Worm (Caenorhabditis elegans) whole organism, L2 larva: Measurements from ENCODE around the gene srbc-37.
A peak's percentile ranks its signal among the peaks of the same experiment; 100 is the strongest.

Experiments used
- C34F6.9 ChIP-seq: fragments of 150-350 bp; optimal IDR thresholded peaks from 2 replicates; lab custom pipeline; 2014; ENCODE audit warnings: missing biosample characterization, missing genetic modification characterization
- Y55F3AM.14 ChIP-seq: fragments of 200-800 bp; sonication (Bioruptor generic); optimal IDR thresholded peaks from 2 replicates; lab custom pipeline; 2018; ENCODE audit warnings: mild to moderate bottlenecking, missing genetic modification characterization, missing compliant biosample characterization
- ZK546.5 ChIP-seq: sonication (generic microtip); optimal IDR thresholded peaks from 2 replicates; lab custom pipeline; 2017; ENCODE audit warnings: missing biosample characterization, missing genetic modification characterization
- alr-1 ChIP-seq: fragments of 150-350 bp; optimal IDR thresholded peaks from 2 replicates; lab custom pipeline; 2014; ENCODE audit warnings: missing biosample characterization, missing genetic modification characterization
- ama-1 ChIP-seq: fragments of 150-350 bp; optimal IDR thresholded peaks from 2 replicates; lab custom pipeline; 2018; ENCODE audit warnings: inconsistent platforms
- blmp-1 ChIP-seq: sonication (generic microtip); optimal IDR thresholded peaks from 2 replicates; lab custom pipeline; 2017; ENCODE audit warnings: missing genetic modification characterization, mild to moderate bottlenecking, missing compliant biosample characterization, antibody characterized with exemption, moderate library complexity; ENCODE audit not compliant: insufficient read depth
- ceh-16 ChIP-seq: fragments of 150-350 bp; optimal IDR thresholded peaks from 2 replicates; lab custom pipeline; 2014; ENCODE audit warnings: missing biosample characterization, missing genetic modification characterization
- ceh-82 ChIP-seq: fragments of 150-350 bp; optimal IDR thresholded peaks from 2 replicates; lab custom pipeline; 2014; ENCODE audit warnings: missing biosample characterization, missing genetic modification characterization
- crh-2 ChIP-seq: sonication (generic microtip); optimal IDR thresholded peaks from 2 replicates; lab custom pipeline; 2017; ENCODE audit warnings: missing biosample characterization, missing genetic modification characterization
- fos-1 ChIP-seq: fragments of 150-350 bp; optimal IDR thresholded peaks from 2 replicates; lab custom pipeline; 2014; ENCODE audit warnings: missing biosample characterization, missing genetic modification characterization
- gmeb-1 ChIP-seq: fragments of 150-350 bp; optimal IDR thresholded peaks from 2 replicates; lab custom pipeline; 2014; ENCODE audit warnings: missing biosample characterization, missing genetic modification characterization
- lin-11 ChIP-seq: fragments of 150-350 bp; sonication (generic microtip); optimal IDR thresholded peaks from 2 replicates; lab custom pipeline; 2014; ENCODE audit warnings: missing biosample characterization, missing genetic modification characterization, inconsistent platforms, mixed read lengths
- lsy-2 ChIP-seq, 2 experiments: fragments of 150-350 bp in 1 of 2; sonication (generic microtip) in 1 of 2; optimal IDR thresholded peaks; 2 replicates each; lab custom pipeline; 2014 to 2017; ENCODE audit warnings: missing biosample characterization in 2 of 2, missing genetic modification characterization in 2 of 2
- mab-5 ChIP-seq: fragments of 150-350 bp; optimal IDR thresholded peaks from 2 replicates; lab custom pipeline; 2014; ENCODE audit warnings: missing biosample characterization, missing genetic modification characterization
- mbf-1 ChIP-seq: sonication (generic microtip); optimal IDR thresholded peaks from 2 replicates; lab custom pipeline; 2017; ENCODE audit warnings: missing biosample characterization, missing genetic modification characterization
- mdl-1 ChIP-seq, 2 experiments: fragments of 150-350 bp in 1 of 2; sonication (generic microtip) in 1 of 2; optimal IDR thresholded peaks; 2 replicates each; lab custom pipeline; 2017; ENCODE audit warnings: missing biosample characterization in 2 of 2, missing genetic modification characterization in 2 of 2
- nhr-10 ChIP-seq: sonication (generic microtip); optimal IDR thresholded peaks from 2 replicates; lab custom pipeline; 2017; ENCODE audit warnings: missing biosample characterization, missing genetic modification characterization
- nhr-12 ChIP-seq: fragments of 150-350 bp; optimal IDR thresholded peaks from 2 replicates; lab custom pipeline; 2014; ENCODE audit warnings: missing biosample characterization, missing genetic modification characterization
- nhr-129 ChIP-seq: fragments of 150-350 bp; optimal IDR thresholded peaks from 2 replicates; lab custom pipeline; 2014; ENCODE audit warnings: missing biosample characterization, missing genetic modification characterization
- nhr-21 ChIP-seq: fragments of 150-350 bp; optimal IDR thresholded peaks from 2 replicates; lab custom pipeline; 2014; ENCODE audit warnings: missing biosample characterization, missing genetic modification characterization
- nhr-25 ChIP-seq: fragments of 150-350 bp; sonication (generic microtip); optimal IDR thresholded peaks from 3 replicates; lab custom pipeline; 2014; ENCODE audit warnings: missing biosample characterization, missing genetic modification characterization
- nhr-6 ChIP-seq: fragments of 150-350 bp; optimal IDR thresholded peaks from 2 replicates; lab custom pipeline; 2014; ENCODE audit warnings: missing biosample characterization, missing genetic modification characterization
- nhr-77 ChIP-seq: fragments of 150-350 bp; optimal IDR thresholded peaks from 2 replicates; lab custom pipeline; 2014; ENCODE audit warnings: missing biosample characterization, missing genetic modification characterization
- peb-1 ChIP-seq: fragments of 150-350 bp; optimal IDR thresholded peaks from 2 replicates; lab custom pipeline; 2014; ENCODE audit warnings: missing biosample characterization, missing genetic modification characterization
- skn-1 ChIP-seq: sonication (generic microtip); optimal IDR thresholded peaks from 2 replicates; lab custom pipeline; 2017; ENCODE audit warnings: missing biosample characterization, missing genetic modification characterization
- sma-3 ChIP-seq: sonication (generic microtip); optimal IDR thresholded peaks from 2 replicates; lab custom pipeline; 2016; ENCODE audit warnings: missing genetic modification reagents, missing genetic modification characterization, missing compliant biosample characterization
- sma-9 ChIP-seq, 2 experiments: fragments of 150-350 bp in 1 of 2; sonication (generic microtip) in 1 of 2; optimal IDR thresholded peaks; 2 replicates each; lab custom pipeline; 2014 to 2016; ENCODE audit warnings: missing genetic modification characterization in 2 of 2, mild to moderate bottlenecking in 1 of 2, missing biosample characterization in 1 of 2, missing compliant biosample characterization in 1 of 2, missing genetic modification reagents in 1 of 2, moderate library complexity in 1 of 2
- snpc-4 ChIP-seq: fragments of 150-350 bp; optimal IDR thresholded peaks from 2 replicates; lab custom pipeline; 2014; ENCODE audit warnings: missing biosample characterization, missing genetic modification characterization
- unc-55 ChIP-seq: fragments of 150-350 bp; sonication (generic microtip); optimal IDR thresholded peaks from 3 replicates; lab custom pipeline; 2014; ENCODE audit warnings: missing biosample characterization, missing genetic modification reagents, missing genetic modification characterization
- ztf-1 ChIP-seq: fragments of 200-800 bp; sonication (Bioruptor generic); conservative IDR thresholded peaks from 2 replicates; pipeline ENCODE4 v1.3.6; 2022; ENCODE audit warnings: missing genetic modification characterization, missing compliant biosample characterization
- ztf-11 ChIP-seq: sonication (generic microtip); optimal IDR thresholded peaks from 2 replicates; lab custom pipeline; 2017; ENCODE audit warnings: missing biosample characterization, missing genetic modification characterization

srbc-37 gene

DNA sequence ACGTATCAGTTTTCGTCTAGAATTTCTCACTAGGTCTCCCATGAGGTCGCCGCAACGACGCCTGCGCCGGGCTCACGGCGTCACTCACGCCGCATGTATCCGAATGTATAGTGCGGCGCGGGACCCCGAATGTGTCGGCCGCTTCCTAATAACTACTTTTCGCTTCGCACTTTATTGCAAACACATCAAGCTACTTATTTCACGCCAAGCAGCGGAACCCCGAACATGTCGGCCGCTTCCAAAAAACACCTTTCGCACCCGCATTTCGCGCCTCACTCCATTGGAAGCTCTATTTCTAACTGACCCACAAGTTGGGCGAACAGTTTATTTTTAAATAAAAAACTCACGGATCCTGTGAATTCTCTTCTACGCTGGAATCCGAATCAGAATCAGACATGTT is 26.3 kb upstream of the srbc-37 start:
- no peak for TF ChIP-seq ztf-11
- TF ChIP-seq lin-11, result no peak
- peak; percentile 38 for TF ChIP-seq snpc-4 (tag; lab: Kevin White, UChicago)

DNA sequence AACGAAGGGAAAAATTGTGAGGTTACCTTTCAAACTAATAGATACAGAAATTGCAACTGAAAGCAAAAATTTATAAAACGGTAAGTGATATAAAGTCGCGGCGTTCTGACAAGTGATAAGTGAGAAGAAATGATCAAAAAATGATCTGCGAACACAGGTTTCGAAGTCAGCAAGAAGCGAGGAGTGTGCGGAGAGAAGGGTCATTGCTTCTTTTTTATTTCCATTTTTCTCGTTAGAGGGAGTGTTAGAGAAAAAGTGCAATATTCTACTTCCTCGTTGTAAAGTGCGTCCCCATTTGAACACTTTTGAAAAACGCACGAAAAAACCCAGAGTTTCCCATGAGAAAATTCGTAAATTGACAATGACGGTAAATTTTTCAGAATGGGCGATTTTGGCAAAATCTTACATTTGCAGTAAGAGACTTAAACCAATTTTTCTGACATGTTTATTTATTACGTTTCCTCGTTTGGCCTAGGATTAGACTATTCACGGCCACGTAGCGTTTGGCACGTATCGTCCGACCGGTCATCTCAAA is 25.7 kb upstream of the srbc-37 start, which contains the start of the genes fbxa-72 and srx-21:
Gene fbxa-72, minus strand, starts transcription at position 204 of the 535 bp plus-strand sequence.
Gene srx-21, plus strand, starts transcription at position 485 of the 535 bp plus-strand sequence.
- TF ChIP-seq nhr-25 (tag; lab: Kevin White, UChicago), result peak; percentile 42
- TF ChIP-seq ama-1, result no peak
- TF ChIP-seq blmp-1 (tag; lab: Kevin White, UChicago), result no peak
- TF ChIP-seq nhr-12 (tag; lab: Kevin White, UChicago), result no peak
- no peak for TF ChIP-seq nhr-10 (tag; lab: Kevin White, UChicago)
- no peak for TF ChIP-seq ZK546.5 (tag; lab: Kevin White, UChicago)
- no peak for TF ChIP-seq gmeb-1 (tag; lab: Kevin White, UChicago)
- peak; percentile 70 for TF ChIP-seq fos-1 (tag; lab: Kevin White, UChicago)
- no peak for TF ChIP-seq unc-55 (GFP tag; lab: Kevin White, UChicago)

- TF ChIP-seq nhr-6 (tag; lab: Kevin White, UChicago) (no peak), sma-9 (GFP tag; optimal IDR thresholded peaks at IDR 0.05; lab: Kevin White, UChicago) (no peak), sma-9 (tag; optimal IDR thresholded peaks at IDR 0.05; lab: Kevin White, UChicago) (no peak), lsy-2 (tag; optimal IDR thresholded peaks at IDR 0.05; lab: Kevin White, UChicago) (no peak), blmp-1 (tag; lab: Kevin White, UChicago) (no peak), nhr-77 (tag; lab: Kevin White, UChicago) (no peak)
- TF ChIP-seq, all 48 proteins: peak for 0
These were observed 22.7 kb upstream of the srbc-37 start, which contains the start of gene srx-22 for ce11 chrV:679663-680062. srx-22 (plus strand) TSS chrV:679963.

ce11 chrV:682031-682430 is 20.3 kb upstream of the srbc-37 start, which contains the start of gene srx-23:
srx-23 (plus strand) TSS chrV:682331.
- TF ChIP-seq mab-5 (tag; lab: Kevin White, UChicago) (no peak), nhr-25 (tag; lab: Kevin White, UChicago) (no peak), peb-1 (tag; lab: Kevin White, UChicago) (no peak), ztf-11 (no peak), lin-11 (no peak), lsy-2 (tag; optimal IDR thresholded peaks at IDR 0.05; lab: Kevin White, UChicago) (no peak), nhr-21 (no peak), mdl-1 (tag; optimal IDR thresholded peaks at IDR 0.05; lab: Kevin White, UChicago) (no peak), ceh-16 (tag; lab: Kevin White, UChicago) (no peak)
- TF ChIP-seq, all 48 proteins: peak for 0

DNA sequence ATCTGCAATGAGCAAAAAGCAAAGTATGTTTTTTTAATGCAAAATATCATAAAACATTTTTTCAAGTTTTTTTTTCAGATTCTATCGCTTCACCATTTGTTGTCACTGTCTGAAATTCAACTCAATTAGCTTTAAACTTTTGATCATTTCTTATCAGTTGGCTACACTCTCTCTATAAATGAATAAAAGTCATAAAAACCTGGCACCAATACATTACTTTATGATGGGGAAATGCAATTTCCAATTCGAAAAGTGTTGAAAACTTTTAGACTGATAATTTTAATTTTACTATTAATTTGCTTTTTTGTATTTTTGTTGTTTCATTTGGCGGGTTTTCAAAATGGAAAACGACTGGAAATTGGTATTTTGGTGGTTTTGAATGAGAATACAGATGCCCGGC is 18.5 kb upstream of the srbc-37 start, which contains the start of gene F31F4.1:
Gene F31F4.1, plus strand, starts transcription at position 203 of the 400 bp plus-strand sequence.
- peak; percentile 29 for TF ChIP-seq fos-1 (tag; lab: Kevin White, UChicago)
- TF ChIP-seq snpc-4 (tag; lab: Kevin White, UChicago), result no peak

DNA sequence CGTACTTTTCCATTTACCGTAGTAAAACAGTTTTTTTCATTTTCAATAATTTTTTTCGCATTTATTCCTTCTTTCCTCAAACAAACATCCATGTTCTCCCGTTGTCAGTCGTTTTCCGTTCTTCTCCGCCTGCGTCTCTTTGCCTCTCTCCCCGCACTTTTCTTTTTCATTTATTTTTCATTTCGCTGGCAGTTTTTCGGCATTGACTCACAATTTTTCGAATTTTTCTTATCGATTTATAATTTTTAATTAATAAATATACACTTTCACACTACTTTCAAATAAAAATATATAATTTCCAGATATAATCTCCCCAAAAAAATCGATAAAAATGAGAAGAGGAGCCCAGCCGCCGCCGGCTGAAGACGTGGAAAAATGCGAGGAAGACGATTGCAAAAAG is 15.0 kb upstream of the srbc-37 start, which contains the start of gene H25P19.1:
Gene H25P19.1, plus strand, starts transcription at position 301 of the 400 bp plus-strand sequence.
- no peak for TF ChIP-seq sma-3 (GFP tag; lab: Kevin White, UChicago)
- TF ChIP-seq ztf-1 (GFP tag; lab: Robert Waterston, UW), result no peak
- TF ChIP-seq C34F6.9 (tag; lab: Kevin White, UChicago), result no peak
- TF ChIP-seq peb-1 (tag; lab: Kevin White, UChicago), result no peak
- no peak for TF ChIP-seq crh-2 (tag; lab: Kevin White, UChicago)
- no peak for TF ChIP-seq nhr-6 (tag; lab: Kevin White, UChicago)
- TF ChIP-seq nhr-77 (tag; lab: Kevin White, UChicago), result no peak
- TF ChIP-seq nhr-10 (tag; lab: Kevin White, UChicago), result no peak
- TF ChIP-seq alr-1 (tag; lab: Kevin White, UChicago), result no peak
- no peak for TF ChIP-seq skn-1
- TF ChIP-seq fos-1 (tag; lab: Kevin White, UChicago), result no peak
- no peak for TF ChIP-seq mbf-1
- TF ChIP-seq ceh-82, result no peak
- TF ChIP-seq Y55F3AM.14 (GFP tag; lab: Kevin White, UChicago), result no peak
- no peak for TF ChIP-seq nhr-129 (tag; lab: Kevin White, UChicago)
- TF ChIP-seq unc-55 (GFP tag; lab: Kevin White, UChicago), result no peak
- TF ChIP-seq lsy-2 (tag; optimal IDR thresholded peaks at IDR 0.05; lab: Kevin White, UChicago), result no peak
- TF ChIP-seq ztf-11, result no peak
- no peak for TF ChIP-seq mab-5 (tag; lab: Kevin White, UChicago)
